Fruit fly (Drosophila melanogaster) whole organism, embryonic: ENCODE measurements around the gene mad2.

ENCODE experiments used
- Abd-B ChIP-seq: fragments of 200-800 bp; sonication (Bioruptor generic); optimal IDR thresholded peaks from 2 replicates; lab custom pipeline; 2018; ENCODE audit warnings: missing biosample characterization, mild to moderate bottlenecking, missing genetic modification characterization, moderate library complexity
- Adf1 ChIP-seq: fragments of 200-800 bp; sonication (Bioruptor generic); IDR thresholded peaks from 2 replicates; pipeline ENCODE4 v1.3.6; 2022; ENCODE audit warnings: missing biosample characterization, missing genetic modification characterization
- Aef1 ChIP-seq: fragments of 200-800 bp; sonication (Bioruptor generic); IDR thresholded peaks from 3 replicates; pipeline ENCODE4 v1.3.6; 2022; ENCODE audit warnings: missing biosample characterization, missing genetic modification characterization
- C15 ChIP-seq: fragments of 200-800 bp; sonication (Bioruptor generic); IDR thresholded peaks from 3 replicates; pipeline ENCODE4 v1.3.6; 2022; ENCODE audit warnings: missing biosample characterization, missing genetic modification characterization
- CG10979 ChIP-seq: fragments of 200-800 bp; sonication (Bioruptor generic); optimal IDR thresholded peaks from 2 replicates; lab custom pipeline; 2018; ENCODE audit warnings: missing biosample characterization, mild to moderate bottlenecking, missing genetic modification characterization, moderate library complexity
- CG11504 ChIP-seq: fragments of 200-800 bp; sonication (Bioruptor generic); optimal IDR thresholded peaks from 3 replicates; lab custom pipeline; 2019; ENCODE audit warnings: missing biosample characterization, mild to moderate bottlenecking, missing genetic modification characterization, moderate library complexity
- CG13894 ChIP-seq: fragments of 200-800 bp; sonication (Bioruptor generic); optimal IDR thresholded peaks from 3 replicates; lab custom pipeline; 2018; ENCODE audit warnings: missing biosample characterization, mild to moderate bottlenecking, missing genetic modification characterization, moderate library complexity
- CG15073 ChIP-seq: fragments of 200-800 bp; sonication (Bioruptor generic); optimal IDR thresholded peaks from 2 replicates; lab custom pipeline; 2016; ENCODE audit warnings: missing biosample characterization, missing genetic modification characterization
- CG15696 ChIP-seq: fragments of 200-800 bp; sonication (Bioruptor generic); optimal IDR thresholded peaks from 2 replicates; lab custom pipeline; 2019; ENCODE audit warnings: missing biosample characterization, mild to moderate bottlenecking, missing genetic modification characterization, moderate library complexity
- CG17361 ChIP-seq: fragments of 200-800 bp; sonication (Bioruptor generic); IDR thresholded peaks from 3 replicates; pipeline ENCODE4 v1.3.6; 2022; ENCODE audit warnings: missing biosample characterization, missing genetic modification characterization
- CG17829 ChIP-seq: fragments of 200-800 bp; optimal IDR thresholded peaks from 2 replicates; lab custom pipeline; 2019; ENCODE audit warnings: missing biosample characterization, mild to moderate bottlenecking, missing genetic modification characterization, moderate library complexity
- CG2199 ChIP-seq: fragments of 200-800 bp; sonication (Bioruptor generic); IDR thresholded peaks from 3 replicates; pipeline ENCODE4 v1.3.6; 2022; ENCODE audit warnings: missing biosample characterization, missing genetic modification characterization
- CG3065 ChIP-seq: fragments of 200-800 bp; sonication (Bioruptor generic); optimal IDR thresholded peaks from 2 replicates; lab custom pipeline; 2016; ENCODE audit warnings: missing biosample characterization, missing genetic modification characterization
- CG33557 ChIP-seq: fragments of 200-800 bp; sonication (Bioruptor generic); optimal IDR thresholded peaks from 2 replicates; lab custom pipeline; 2019; ENCODE audit warnings: missing biosample characterization, mild to moderate bottlenecking, missing genetic modification characterization, moderate library complexity
- CG3407 ChIP-seq: fragments of 200-800 bp; sonication (Bioruptor generic); optimal IDR thresholded peaks from 2 replicates; lab custom pipeline; 2018; ENCODE audit warnings: missing biosample characterization, mild to moderate bottlenecking, missing genetic modification characterization
- CG3838 ChIP-seq: fragments of 200-800 bp; sonication (Bioruptor generic); optimal IDR thresholded peaks from 3 replicates; lab custom pipeline; 2016; ENCODE audit warnings: missing biosample characterization, missing genetic modification characterization
- CG5180 ChIP-seq: fragments of 200-800 bp; sonication (Bioruptor generic); optimal IDR thresholded peaks from 3 replicates; lab custom pipeline; 2017; ENCODE audit warnings: missing biosample characterization, missing genetic modification characterization, mild to moderate bottlenecking, moderate library complexity, missing genetic modification reagents
- CG6254 ChIP-seq: fragments of 200-800 bp; sonication (Bioruptor generic); optimal IDR thresholded peaks from 3 replicates; lab custom pipeline; 2017; ENCODE audit warnings: mild to moderate bottlenecking, missing biosample characterization, missing genetic modification reagents, missing genetic modification characterization
- CG6791 ChIP-seq: fragments of 200-800 bp; sonication (Bioruptor generic); IDR thresholded peaks from 3 replicates; pipeline ENCODE4 v1.3.6; 2022; ENCODE audit warnings: missing biosample characterization, missing genetic modification characterization; ENCODE audit not compliant: partially characterized antibody
- CG7987 ChIP-seq: fragments of 200-800 bp; sonication (Bioruptor generic); optimal IDR thresholded peaks from 2 replicates; lab custom pipeline; 2018; ENCODE audit warnings: missing biosample characterization, mild to moderate bottlenecking, missing genetic modification characterization, moderate library complexity
- CoRest ChIP-seq: fragments of 200-800 bp; sonication (Bioruptor generic); optimal IDR thresholded peaks from 3 replicates; lab custom pipeline; 2018; ENCODE audit warnings: missing biosample characterization, mild to moderate bottlenecking, missing genetic modification characterization, moderate library complexity
- Dref ChIP-seq: fragments of 200-800 bp; sonication (Bioruptor generic); IDR thresholded peaks from 2 replicates; pipeline ENCODE4 v1.3.6; 2022; ENCODE audit warnings: missing biosample characterization, missing genetic modification characterization
- Ets65A ChIP-seq: fragments of 200-800 bp; sonication (Bioruptor generic); peaks from one replicate; lab custom pipeline; 2016; ENCODE audit warnings: missing biosample characterization, missing genetic modification characterization
- Meics ChIP-seq: fragments of 200-800 bp; sonication (Bioruptor generic); optimal IDR thresholded peaks from 2 replicates; lab custom pipeline; 2017; ENCODE audit warnings: missing biosample characterization, mild to moderate bottlenecking, missing genetic modification characterization
- Nf-YC ChIP-seq: fragments of 200-800 bp; optimal IDR thresholded peaks from 3 replicates; lab custom pipeline; 2019; ENCODE audit warnings: missing biosample characterization, mild to moderate bottlenecking, missing genetic modification characterization, moderate library complexity
- bbx ChIP-seq: fragments of 200-800 bp; sonication (Bioruptor generic); IDR thresholded peaks from 2 replicates; pipeline ENCODE4 v1.3.6; 2022; ENCODE audit warnings: missing biosample characterization, missing genetic modification characterization; ENCODE audit not compliant: partially characterized antibody
- chinmo ChIP-seq: fragments of 200-800 bp; sonication (Bioruptor generic); IDR thresholded peaks from 4 replicates; pipeline ENCODE4 v1.3.6; 2022; ENCODE audit warnings: missing biosample characterization, missing genetic modification characterization; ENCODE audit not compliant: partially characterized antibody
- crc ChIP-seq: fragments of 200-800 bp; sonication (Bioruptor generic); optimal IDR thresholded peaks from 2 replicates; lab custom pipeline; 2016; ENCODE audit warnings: missing biosample characterization, missing genetic modification characterization
- crol ChIP-seq: fragments of 200-800 bp; sonication (Bioruptor generic); IDR thresholded peaks from 2 replicates; pipeline ENCODE4 v1.3.6; 2022; ENCODE audit warnings: missing biosample characterization, missing genetic modification characterization
- dati ChIP-seq: fragments of 200-800 bp; sonication (Bioruptor generic); IDR thresholded peaks from 2 replicates; pipeline ENCODE4 v1.3.6; 2022; ENCODE audit warnings: missing biosample characterization, missing genetic modification characterization
- disco-r ChIP-seq: fragments of 200-800 bp; sonication (Bioruptor generic); optimal IDR thresholded peaks from 2 replicates; lab custom pipeline; 2016; ENCODE audit warnings: missing biosample characterization, missing genetic modification characterization
- en ChIP-seq: fragments of 200-800 bp; sonication (Bioruptor generic); optimal IDR thresholded peaks from 2 replicates; lab custom pipeline; 2016; ENCODE audit warnings: missing biosample characterization, missing genetic modification characterization
- ftz-f1 ChIP-seq: fragments of 200-800 bp; sonication (Bioruptor generic); optimal IDR thresholded peaks from 2 replicates; lab custom pipeline; 2016; ENCODE audit warnings: missing biosample characterization, missing genetic modification characterization
- hkb ChIP-seq, 2 experiments: fragments of 200-800 bp in 1 of 2; fragments of >200 bp in 1 of 2; sonication (Bioruptor generic) in 1 of 2; IDR thresholded peaks in 1 of 2; optimal IDR thresholded peaks in 1 of 2; 2 replicates each; pipeline versions ENCODE4 v1.3.6 to Lab custom; 2017 to 2022; ENCODE audit warnings: missing biosample characterization in 1 of 2, missing genetic modification characterization in 1 of 2
- kah ChIP-seq: fragments of 200-800 bp; sonication (Bioruptor generic); optimal IDR thresholded peaks from 2 replicates; lab custom pipeline; 2018; ENCODE audit warnings: missing biosample characterization, mild to moderate bottlenecking, missing genetic modification characterization
- nau ChIP-seq: fragments of 200-800 bp; sonication (Bioruptor generic); optimal IDR thresholded peaks from 3 replicates; lab custom pipeline; 2017; ENCODE audit warnings: missing biosample characterization, mild to moderate bottlenecking, missing genetic modification characterization, missing genetic modification reagents
- odd ChIP-seq: fragments of 200-800 bp; sonication (Bioruptor generic); optimal IDR thresholded peaks from 2 replicates; lab custom pipeline; 2017; ENCODE audit warnings: missing biosample characterization, mild to moderate bottlenecking, missing genetic modification characterization
- p53 ChIP-seq: fragments of 200-800 bp; sonication (Bioruptor generic); optimal IDR thresholded peaks from 2 replicates; lab custom pipeline; 2016; ENCODE audit warnings: missing biosample characterization, missing genetic modification characterization
- phol ChIP-seq: fragments of 200-800 bp; sonication (Bioruptor generic); optimal IDR thresholded peaks from 3 replicates; lab custom pipeline; 2018; ENCODE audit warnings: missing biosample characterization, mild to moderate bottlenecking, missing genetic modification characterization, moderate library complexity
- prd ChIP-seq, 3 experiments: fragments of >200 bp in 2 of 3; fragments of 200-800 bp in 1 of 3; sonication (Bioruptor generic) in 1 of 3; optimal IDR thresholded peaks in 2 of 3; IDR thresholded peaks in 1 of 3; 2 replicates in 2 of 3; 3 replicates in 1 of 3; pipeline versions ENCODE4 v1.3.6 to Lab custom; 2017 to 2022; ENCODE audit warnings: missing biosample characterization in 1 of 3, missing genetic modification characterization in 1 of 3
- repo ChIP-seq: fragments of 200-800 bp; sonication (Bioruptor generic); optimal IDR thresholded peaks from 2 replicates; lab custom pipeline; 2016; ENCODE audit warnings: missing biosample characterization, missing genetic modification characterization
- ro ChIP-seq: fragments of 200-800 bp; sonication (Bioruptor generic); IDR thresholded peaks from 2 replicates; pipeline ENCODE4 v1.3.6; 2022; ENCODE audit warnings: missing biosample characterization, missing genetic modification characterization
- schlank ChIP-seq: fragments of 200-800 bp; sonication (Bioruptor generic); optimal IDR thresholded peaks from 2 replicates; lab custom pipeline; 2018; ENCODE audit warnings: missing biosample characterization, mild to moderate bottlenecking, missing genetic modification characterization
- scrt ChIP-seq: fragments of 200-800 bp; sonication (Bioruptor generic); optimal IDR thresholded peaks from 2 replicates; lab custom pipeline; 2018; ENCODE audit warnings: missing biosample characterization, mild to moderate bottlenecking, missing genetic modification characterization, moderate library complexity
- sens ChIP-seq: fragments of 200-800 bp; sonication (Bioruptor generic); peaks from one replicate; lab custom pipeline; 2016; ENCODE audit warnings: missing biosample characterization, missing genetic modification characterization
- sob ChIP-seq: fragments of 200-800 bp; sonication (Bioruptor generic); IDR thresholded peaks from 2 replicates; pipeline ENCODE4 v1.3.6; 2022; ENCODE audit warnings: missing biosample characterization, missing genetic modification characterization
- wdn ChIP-seq: fragments of 200-800 bp; sonication (Bioruptor generic); IDR thresholded peaks from 2 replicates; pipeline ENCODE4 v1.3.6; 2022; ENCODE audit warnings: missing biosample characterization, missing genetic modification characterization
- z ChIP-seq: fragments of 200-800 bp; sonication (Bioruptor generic); IDR thresholded peaks from 3 replicates; pipeline ENCODE4 v1.3.6; 2022; ENCODE audit warnings: missing biosample characterization, missing genetic modification characterization

Gene mad2

dm6 chr3L:5845466-5845865 is 32.6 kb upstream of the mad2 start, which contains the start of gene vn (continued):
- TF ChIP-seq prd (optimal IDR thresholded peaks at IDR 0.05; lab: Kevin White, UChicago) (no peak), prd (GFP tag; IDR thresholded peaks at IDR 0.05; lab: Robert Waterston, UW) (no peak), ro (no peak), CG15073 (GFP tag; lab: Kevin White, UChicago) (no peak), CG17829 (tag; lab: Kevin White, UChicago) (peak; percentile 26), Aef1 (GFP tag; lab: Robert Waterston, UW) (no peak; the same call in 2 of the 3 replicates), en (GFP tag; lab: Kevin White, UChicago) (no peak), Dref (GFP tag; lab: Robert Waterston, UW) (no peak), kah (GFP tag; lab: Kevin White, UChicago) (no peak), hkb (optimal IDR thresholded peaks at IDR 0.05; lab: Kevin White, UChicago) (no peak), hkb (GFP tag; IDR thresholded peaks at IDR 0.05; lab: Robert Waterston, UW) (peak; percentile 40; the same call in 1 of the 2 replicates), CoRest (tag; lab: Kevin White, UChicago) (no peak), wdn (GFP tag; lab: Robert Waterston, UW) (no peak), CG3407 (GFP tag; lab: Kevin White, UChicago) (no peak), CG2199 (GFP tag; lab: Robert Waterston, UW) (peak; percentile 89), scrt (GFP tag; lab: Kevin White, UChicago) (no peak), Meics (GFP tag; lab: Kevin White, UChicago) (no peak), repo (GFP tag; lab: Kevin White, UChicago) (no peak), nau (GFP tag; lab: Kevin White, UChicago) (no peak), bbx (GFP tag; lab: Robert Waterston, UW) (peak; percentile 76), p53 (no peak), dati (GFP tag; lab: Robert Waterston, UW) (no peak), CG17361 (GFP tag; lab: Robert Waterston, UW) (no peak)

dm6 chr3L:5843895-5844576 is 31.1 kb upstream of the mad2 start:
- TF ChIP-seq crc (GFP tag; lab: Kevin White, UChicago) (no peak), CG15696 (tag; lab: Kevin White, UChicago) (no peak), schlank (no peak), Adf1 (GFP tag; lab: Robert Waterston, UW) (0 out of 2 replicates have a peak, but pooled peaks have one; percentile 28), C15 (GFP tag; lab: Robert Waterston, UW) (no peak), CG5180 (GFP tag; lab: Kevin White, UChicago) (peak; percentile 59), sens (peak; percentile 62), CG6791 (GFP tag; lab: Robert Waterston, UW) (peak; percentile 47; the same call in 1 of the 3 replicates), chinmo (peak; percentile 62; the same call in 1 of the 4 replicates), CG3065 (GFP tag; lab: Kevin White, UChicago) (peak; percentile 30), crol (GFP tag; lab: Robert Waterston, UW) (peak; percentile 65), Ets65A (GFP tag; lab: Kevin White, UChicago) (peak; percentile 16), CG3838 (GFP tag; lab: Kevin White, UChicago) (no peak), Nf-YC (tag; lab: Kevin White, UChicago) (peak; percentile 28), disco-r (GFP tag; lab: Kevin White, UChicago) (no peak), Abd-B (GFP tag; lab: Kevin White, UChicago) (no peak), CG10979 (tag; lab: Kevin White, UChicago) (no peak), z (GFP tag; lab: Robert Waterston, UW) (peak; percentile 59), CG6254 (GFP tag; lab: Kevin White, UChicago) (no peak), sob (GFP tag; lab: Robert Waterston, UW) (peak; percentile 18; the same call in 1 of the 2 replicates), CG2199 (GFP tag; lab: Robert Waterston, UW) (0 out of 3 replicates have a peak, but pooled peaks have one; percentile 9), CG33557 (GFP tag; lab: Kevin White, UChicago) (peak; percentile 3), CG13894 (tag; lab: Kevin White, UChicago) (peak; percentile 42), CG11504 (tag; lab: Kevin White, UChicago) (peak; percentile 11), odd (GFP tag; lab: Kevin White, UChicago) (peak; percentile 3), CG7987 (no peak), phol (tag; lab: Kevin White, UChicago) (no peak), ftz-f1 (peak; percentile 15)
